Fruit fly (Drosophila melanogaster): ENCODE results near the gene melt.

DNA sequence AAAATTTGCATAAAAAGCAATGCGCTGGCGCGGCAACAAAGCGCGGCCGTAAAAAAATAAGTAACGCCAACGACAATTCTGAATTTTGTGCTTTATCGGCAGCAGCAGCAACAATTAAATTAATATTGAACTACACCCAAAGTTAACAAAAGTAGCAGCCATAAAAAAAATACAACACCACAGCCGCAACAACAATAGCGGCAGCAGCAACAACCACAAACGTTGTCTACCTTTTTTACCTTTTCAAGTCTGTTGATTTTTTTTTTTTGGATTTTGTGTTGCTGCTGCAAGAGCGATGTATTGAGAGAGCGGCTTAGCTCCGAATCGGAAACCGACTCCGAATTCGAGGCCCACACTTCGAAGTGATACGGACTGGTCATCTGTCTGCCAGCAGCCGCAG is 502 bp downstream of the melt start:
- TF ChIP-seq Dll (optimal IDR thresholded peaks at IDR 0.05): no peak
- no peak for TF ChIP-seq CG8478 (optimal IDR thresholded peaks at IDR 0.05)
